Fruit fly (Drosophila melanogaster): ENCODE data around the gene CG8679.

Gene CG8679

dm6 chr2L:21234388-21234984 is 16.1 kb upstream of the CG8679 start:
- TF ChIP-seq NFAT (GFP tag; IDR thresholded peaks at IDR 0.05) (0 out of 2 replicates have a peak, but pooled peaks have one; percentile 10), Ets65A (GFP tag) (peak; percentile 5), ftz-f1 (GFP tag; optimal IDR thresholded peaks at IDR 0.05) (peak; percentile 42), ase (GFP tag; IDR thresholded peaks at IDR 0.05) (no peak), eyg (GFP tag; optimal IDR thresholded peaks at IDR 0.05) (no peak), CG12769 (tag; optimal IDR thresholded peaks at IDR 0.05) (peak; percentile 21), tap (tag; optimal IDR thresholded peaks at IDR 0.05) (no peak), Nf-YC (tag; optimal IDR thresholded peaks at IDR 0.05) (peak; percentile 51), CG3847 (GFP tag; IDR thresholded peaks at IDR 0.05) (0 out of 2 replicates have a peak, but pooled peaks have one; percentile 14), Hr78 (GFP tag; optimal IDR thresholded peaks at IDR 0.05) (peak in 1 of 2 experiments; percentile 98), CG1602 (GFP tag; optimal IDR thresholded peaks at IDR 0.05) (no peak), Dll (GFP tag; IDR thresholded peaks at IDR 0.05; ENCODE audit: partially characterized antibody) (0 out of 4 replicates have a peak, but pooled peaks have one; percentile 12), Med (GFP tag) (peak; percentile 3), chinmo (GFP tag; IDR thresholded peaks at IDR 0.05; ENCODE audit: partially characterized antibody) (peak; percentile 75; the same call in 1 of the 4 replicates), pros (GFP tag; optimal IDR thresholded peaks at IDR 0.05) (peak; percentile 8), Eip74EF (GFP tag; optimal IDR thresholded peaks at IDR 0.05) (peak in 1 of 2 experiments; percentile 35), sens (GFP tag) (peak; percentile 49), CG4360 (GFP tag; IDR thresholded peaks at IDR 0.05) (0 out of 2 replicates have a peak, but pooled peaks have one; percentile 8)

DNA sequence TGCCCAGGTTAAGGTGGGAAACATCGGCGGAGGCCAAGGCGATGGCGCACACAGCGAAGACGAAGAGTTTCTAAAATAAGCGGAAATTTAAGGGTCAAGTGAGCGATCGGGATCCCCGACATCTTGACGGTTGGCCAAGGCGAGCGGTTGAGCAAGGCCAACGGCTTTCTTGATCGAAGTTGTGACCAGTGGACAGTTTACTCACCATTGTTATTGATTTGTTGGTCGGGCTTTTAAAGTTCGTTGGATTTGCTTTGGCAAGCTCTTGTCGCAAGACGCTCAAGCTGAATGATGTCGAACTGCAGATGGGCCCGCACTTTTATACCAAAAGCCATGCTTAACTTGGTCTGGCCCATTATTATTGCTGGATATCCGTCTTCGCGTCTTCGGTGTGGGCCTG is 15.1 kb upstream of the CG8679 start:
- TF ChIP-seq Med (GFP tag): peak; percentile 52
- TF ChIP-seq CG6683 (GFP tag; optimal IDR thresholded peaks at IDR 0.05): no peak
- TF ChIP-seq pros (GFP tag; optimal IDR thresholded peaks at IDR 0.05): peak; percentile 96
- 0 out of 3 replicates have a peak, but pooled peaks have one; percentile 5 for TF ChIP-seq CG2889 (GFP tag; IDR thresholded peaks at IDR 0.05)
- TF ChIP-seq dmrt99B (tag; optimal IDR thresholded peaks at IDR 0.05): no peak
- 0 out of 3 replicates have a peak, but pooled peaks have one; percentile 56 for TF ChIP-seq CG2199 (GFP tag; IDR thresholded peaks at IDR 0.05)
- no peak for TF ChIP-seq Dref (GFP tag; IDR thresholded peaks at IDR 0.05)
- peak; percentile 27; the same call in 1 of the 2 replicates for TF ChIP-seq onecut (GFP tag; IDR thresholded peaks at IDR 0.05)
- TF ChIP-seq bowl (GFP tag; IDR thresholded peaks at IDR 0.05): peak; percentile 22; the same call in 1 of the 2 replicates
- peak; percentile 16 for TF ChIP-seq ftz-f1 (GFP tag; optimal IDR thresholded peaks at IDR 0.05)
- TF ChIP-seq chm (GFP tag; IDR thresholded peaks at IDR 0.05): 0 out of 2 replicates have a peak, but pooled peaks have one; percentile 32
- no peak for TF ChIP-seq CG14014 (GFP tag; IDR thresholded peaks at IDR 0.05)

dm6 chr2L:21221778-21222177 is 3.4 kb upstream of the CG8679 start:
- TF ChIP-seq CG13894 (tag; optimal IDR thresholded peaks at IDR 0.05) (no peak), psq (GFP tag; optimal IDR thresholded peaks at IDR 0.05) (no peak), cg (GFP tag; optimal IDR thresholded peaks at IDR 0.05) (peak; percentile 44), CG7839 (tag; optimal IDR thresholded peaks at IDR 0.05) (no peak), gcm (GFP tag; optimal IDR thresholded peaks at IDR 0.05) (no peak), seq (GFP tag; IDR thresholded peaks at IDR 0.05) (0 out of 2 replicates have a peak, but pooled peaks have one; percentile 51), CG32532 (GFP tag; IDR thresholded peaks at IDR 0.05) (peak; percentile 19; the same call in 1 of the 2 replicates), unc-4 (GFP tag; IDR thresholded peaks at IDR 0.05; ENCODE audit: partially characterized antibody) (peak; percentile 27; the same call in 1 of the 2 replicates), dm (GFP tag; optimal IDR thresholded peaks at IDR 0.05) (no peak), crol (GFP tag; IDR thresholded peaks at IDR 0.05) (0 out of 2 replicates have a peak, but pooled peaks have one; percentile 19), hbn (GFP tag; IDR thresholded peaks at IDR 0.05; ENCODE audit: partially characterized antibody) (peak; percentile 43; the same call in 1 of the 2 replicates), Tbp (GFP tag; optimal IDR thresholded peaks at IDR 0.05) (no peak), mirr (GFP tag; optimal IDR thresholded peaks at IDR 0.05) (no peak), CG6791 (GFP tag; IDR thresholded peaks at IDR 0.05; ENCODE audit: partially characterized antibody) (0 out of 3 replicates have a peak, but pooled peaks have one; percentile 28), chinmo (GFP tag; IDR thresholded peaks at IDR 0.05; ENCODE audit: partially characterized antibody) (peak; percentile 60; the same call in 2 of the 4 replicates), Trl (optimal IDR thresholded peaks at IDR 0.05) (peak; percentile 87 to 94), Trl (GFP tag; optimal IDR thresholded peaks at IDR 0.05) (no peak), CG34224 (GFP tag; IDR thresholded peaks at IDR 0.05; ENCODE audit: partially characterized antibody) (peak; percentile 50; the same call in 2 of the 3 replicates)

Measured in whole organism, embryonic.